Fruit fly (Drosophila melanogaster): ENCODE measurements around the gene bowl.

bowl gene

dm6 chr2L:3748691-3749090, 22.8 kb upstream of the bowl start (continued):
- TF ChIP-seq CG11695 (GFP tag; IDR thresholded peaks at IDR 0.05) (no peak), lilli (GFP tag; optimal IDR thresholded peaks at IDR 0.05) (peak; percentile 39), CG2678 (tag; optimal IDR thresholded peaks at IDR 0.05) (no peak), gsb (GFP tag; IDR thresholded peaks at IDR 0.05) (0 out of 2 replicates have a peak, but pooled peaks have one; percentile 14), CG9727 (GFP tag; optimal IDR thresholded peaks at IDR 0.05) (peak; percentile 29), cwo (GFP tag; optimal IDR thresholded peaks at IDR 0.05) (no peak), sob (GFP tag; IDR thresholded peaks at IDR 0.05) (peak; percentile 46; the same call in 1 of the 2 replicates), Camta (GFP tag; optimal IDR thresholded peaks at IDR 0.05) (no peak), CG8388 (GFP tag; optimal IDR thresholded peaks at IDR 0.05) (no peak), Ets97D (GFP tag; optimal IDR thresholded peaks at IDR 0.05) (peak; percentile 85), CG16815 (GFP tag; optimal IDR thresholded peaks at IDR 0.05) (no peak), bcd (GFP tag; optimal IDR thresholded peaks at IDR 0.05) (peak; percentile 17), Xbp1 (GFP tag; optimal IDR thresholded peaks at IDR 0.05) (peak; percentile 21), CG9932 (GFP tag; IDR thresholded peaks at IDR 0.05) (0 out of 2 replicates have a peak, but pooled peaks have one; percentile 4), CG12659 (GFP tag; optimal IDR thresholded peaks at IDR 0.05) (peak; percentile 21), corto (GFP tag; optimal IDR thresholded peaks at IDR 0.05) (no peak), TFAM (GFP tag; optimal IDR thresholded peaks at IDR 0.05) (no peak), ara (GFP tag; IDR thresholded peaks at IDR 0.05) (no peak), p53 (GFP tag; optimal IDR thresholded peaks at IDR 0.05) (no peak), CG12299 (tag; optimal IDR thresholded peaks at IDR 0.05) (no peak), scrt (GFP tag; optimal IDR thresholded peaks at IDR 0.05) (peak; percentile 17), Ets65A (GFP tag) (peak; percentile 72), tgo (GFP tag; IDR thresholded peaks at IDR 0.05) (no peak), CG12155 (GFP tag; optimal IDR thresholded peaks at IDR 0.05) (no peak), CG18599 (GFP tag; optimal IDR thresholded peaks at IDR 0.05) (peak; percentile 66), CG2199 (GFP tag; IDR thresholded peaks at IDR 0.05) (peak; percentile 9; the same call in 1 of the 3 replicates), CG3847 (GFP tag; IDR thresholded peaks at IDR 0.05) (0 out of 2 replicates have a peak, but pooled peaks have one; percentile 9), dysf (GFP tag; IDR thresholded peaks at IDR 0.05) (0 out of 3 replicates have a peak, but pooled peaks have one; percentile 24), dmrt99B (tag; optimal IDR thresholded peaks at IDR 0.05) (peak; percentile 15), CG3065 (GFP tag; optimal IDR thresholded peaks at IDR 0.05) (no peak), oc (tag; optimal IDR thresholded peaks at IDR 0.05) (no peak), Oli (tag; optimal IDR thresholded peaks at IDR 0.05) (no peak), CG17612 (GFP tag; IDR thresholded peaks at IDR 0.05) (no peak), dpn (GFP tag; optimal IDR thresholded peaks at IDR 0.05) (peak in 1 of 2 experiments; percentile 40)

dm6 chr2L:3754835-3755547, 16.5 kb upstream of the bowl start:
- TF ChIP-seq ase (GFP tag; IDR thresholded peaks at IDR 0.05) (no peak), crp (GFP tag; optimal IDR thresholded peaks at IDR 0.05) (no peak), CG7556 (GFP tag; optimal IDR thresholded peaks at IDR 0.05) (peak; percentile 68), CG8924 (tag; optimal IDR thresholded peaks at IDR 0.05) (peak; percentile 43), seq (GFP tag; IDR thresholded peaks at IDR 0.05) (no peak), dimm (GFP tag; IDR thresholded peaks at IDR 0.05) (no peak), CG30020 (tag; optimal IDR thresholded peaks at IDR 0.05) (no peak), Lpt (GFP tag; optimal IDR thresholded peaks at IDR 0.05) (no peak), tio (GFP tag; optimal IDR thresholded peaks at IDR 0.05) (no peak), dati (GFP tag; IDR thresholded peaks at IDR 0.05) (no peak), CG11696 (GFP tag; IDR thresholded peaks at IDR 0.05) (no peak), scrt (GFP tag; optimal IDR thresholded peaks at IDR 0.05) (no peak), her (GFP tag; optimal IDR thresholded peaks at IDR 0.05) (no peak), psq (GFP tag; optimal IDR thresholded peaks at IDR 0.05) (no peak), chinmo (GFP tag; IDR thresholded peaks at IDR 0.05; ENCODE audit: partially characterized antibody) (no peak), CG14965 (GFP tag; optimal IDR thresholded peaks at IDR 0.05; ENCODE audit: borderline replicate concordance) (no peak), CHES-1-like (GFP tag; optimal IDR thresholded peaks at IDR 0.05) (no peak), chm (GFP tag; IDR thresholded peaks at IDR 0.05) (no peak), CG4404 (GFP tag; IDR thresholded peaks at IDR 0.05) (no peak)

Data from whole organism, embryonic.